Fruit fly (Drosophila melanogaster): ENCODE data around the gene CG11714.

dm6 chr3L:11508337-11508736 is 14.2 kb downstream of the CG11714 start, which contains the start of gene CG33500:
- TF ChIP-seq EcR (GFP tag; optimal IDR thresholded peaks at IDR 0.05) = no peak
- no peak for TF ChIP-seq usp (GFP tag; optimal IDR thresholded peaks at IDR 0.05)
- TF ChIP-seq psq (optimal IDR thresholded peaks at IDR 0.05) = no peak
